Worm (Caenorhabditis elegans): ENCODE data around the gene Y22D7AL.1.

DNA sequence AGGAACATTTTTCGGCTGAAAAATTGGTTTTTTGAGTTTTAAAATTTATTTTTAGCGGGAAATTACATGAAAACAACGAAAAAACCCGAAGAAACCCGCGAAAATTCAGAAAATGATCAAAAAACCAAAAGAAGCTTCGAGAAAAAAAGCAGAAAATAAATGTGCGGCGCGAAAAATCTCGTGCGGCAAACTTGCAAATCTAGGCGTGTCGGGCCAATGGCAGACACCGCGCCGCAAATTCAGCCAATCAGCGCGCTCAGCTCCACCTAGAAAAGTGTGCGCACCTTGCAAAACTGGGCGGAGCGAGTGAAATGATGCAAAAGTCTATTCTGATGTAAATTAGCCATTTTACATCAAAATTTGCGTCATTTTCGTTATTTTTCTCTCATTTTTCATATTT lies 33.4 kb upstream of the Y22D7AL.1 start, which contains the start of gene Y22D7AL.10:
- peak; percentile 67 for TF ChIP-seq flt-1 (GFP tag; IDR thresholded peaks at IDR 0.05)
- peak; percentile 82 for TF ChIP-seq sea-1 (GFP tag; conservative IDR thresholded peaks at IDR 0.05)
- TF ChIP-seq aly-1 (tag; optimal IDR thresholded peaks at IDR 0.05) = peak; percentile 41
- peak; percentile 68 for TF ChIP-seq ets-7 (tag; optimal IDR thresholded peaks at IDR 0.05)

Measured in whole organism, early embryonic.